Worm (Caenorhabditis elegans): ENCODE measurements around the gene T21H3.5.
"Not testable (repeated sequence)": the region's sequence is repeated elsewhere in the genome, so short reads cannot be mapped to it uniquely, and the experiment has no call there.

- not testable (repeated sequence) for TF ChIP-seq ama-1 (optimal IDR thresholded peaks at IDR 0.05); tbx-11 (GFP tag; IDR thresholded peaks at IDR 0.05)
- peak; percentile 33 for TF ChIP-seq ets-7 (tag; optimal IDR thresholded peaks at IDR 0.05)
Measured at ce11 chrV:1197064-1197724, 33.1 kb upstream of the T21H3.5 start.
